Worm (Caenorhabditis elegans) whole organism, L1 larva: ENCODE data around the gene F37A8.1.

Source experiments
- C04F5.9 ChIP-seq: sonication (generic microtip); optimal IDR thresholded peaks from 2 replicates; lab custom pipeline; 2016; ENCODE audit warnings: missing genetic modification characterization, missing compliant biosample characterization
- aly-2 ChIP-seq: fragments of 150-350 bp; optimal IDR thresholded peaks from 2 replicates; lab custom pipeline; 2014; ENCODE audit warnings: missing biosample characterization, missing genetic modification characterization
- ama-1 ChIP-seq: fragments of 150-350 bp; optimal IDR thresholded peaks from 2 replicates; lab custom pipeline; 2014
- blmp-1 ChIP-seq: fragments of 150-350 bp; optimal IDR thresholded peaks from 2 replicates; lab custom pipeline; 2014; ENCODE audit warnings: missing biosample characterization, missing genetic modification characterization
- ceh-63 ChIP-seq: fragments of 200-800 bp; sonication (Bioruptor generic); optimal IDR thresholded peaks from 2 replicates; lab custom pipeline; 2018; ENCODE audit warnings: mild to moderate bottlenecking, missing genetic modification characterization, missing compliant biosample characterization
- ceh-90 ChIP-seq: sonication (generic microtip); optimal IDR thresholded peaks from 2 replicates; lab custom pipeline; 2016; ENCODE audit warnings: missing genetic modification characterization, missing compliant biosample characterization
- efl-1 ChIP-seq, 4 experiments: fragments of 150-350 bp; optimal IDR thresholded peaks in 3 of 4; peaks in 1 of 4; 1 replicate in 1 of 4; 2 replicates in 3 of 4; lab custom pipeline; 2014; ENCODE audit warnings: missing biosample characterization in 2 of 4, missing genetic modification characterization in 2 of 4, missing genetic modification reagents in 2 of 4
- efl-3 ChIP-seq: fragments of 200-800 bp; sonication (Bioruptor generic); optimal IDR thresholded peaks from 2 replicates; lab custom pipeline; 2018; ENCODE audit warnings: mild to moderate bottlenecking, missing genetic modification characterization, missing compliant biosample characterization
- elt-2 ChIP-seq: sonication (generic microtip); optimal IDR thresholded peaks from 2 replicates; lab custom pipeline; 2016; ENCODE audit warnings: missing genetic modification characterization, mild to moderate bottlenecking, inconsistent platforms, missing compliant biosample characterization, missing genetic modification reagents
- fkh-10 ChIP-seq: sonication (generic microtip); optimal IDR thresholded peaks from 2 replicates; lab custom pipeline; 2017; ENCODE audit warnings: missing biosample characterization, missing genetic modification reagents, missing genetic modification characterization
- fkh-8 ChIP-seq: sonication (generic microtip); optimal IDR thresholded peaks from 2 replicates; lab custom pipeline; 2016; ENCODE audit warnings: mild to moderate bottlenecking, missing genetic modification characterization, missing compliant biosample characterization
- fos-1 ChIP-seq: fragments of 150-350 bp; optimal IDR thresholded peaks from 2 replicates; lab custom pipeline; 2014; ENCODE audit warnings: missing biosample characterization, missing genetic modification characterization
- grh-1 ChIP-seq: fragments of 200-800 bp; sonication (Bioruptor generic); IDR thresholded peaks from 2 replicates; pipeline ENCODE4 v1.3.6; 2022; ENCODE audit warnings: missing genetic modification reagents, missing genetic modification characterization, missing compliant biosample characterization
- hlh-4 ChIP-seq: sonication (generic microtip); optimal IDR thresholded peaks from 2 replicates; lab custom pipeline; 2016; ENCODE audit warnings: mild to moderate bottlenecking, missing genetic modification characterization, missing compliant biosample characterization
- hpl-2 ChIP-seq: fragments of 150-350 bp; optimal IDR thresholded peaks from 2 replicates; lab custom pipeline; 2014; ENCODE audit warnings: missing biosample characterization, missing genetic modification reagents, missing genetic modification characterization
- irx-1 ChIP-seq: sonication (generic microtip); optimal IDR thresholded peaks from 2 replicates; lab custom pipeline; 2016; ENCODE audit warnings: missing genetic modification characterization, missing compliant biosample characterization
- jun-1 ChIP-seq: fragments of 150-350 bp; optimal IDR thresholded peaks from 2 replicates; lab custom pipeline; 2014; ENCODE audit warnings: missing biosample characterization, missing genetic modification reagents, missing genetic modification characterization
- lin-13 ChIP-seq: fragments of 150-350 bp; optimal IDR thresholded peaks from 2 replicates; lab custom pipeline; 2014; ENCODE audit warnings: missing biosample characterization, missing genetic modification reagents, missing genetic modification characterization
- lin-14 ChIP-seq: fragments of 200-800 bp; sonication (Bioruptor generic); optimal IDR thresholded peaks from 2 replicates; lab custom pipeline; 2018; ENCODE audit warnings: mild to moderate bottlenecking, missing genetic modification characterization, moderate library complexity, missing compliant biosample characterization
- lin-35 ChIP-seq, 2 experiments: fragments of 150-350 bp; optimal IDR thresholded peaks; 2 replicates each; lab custom pipeline; 2014; ENCODE audit warnings: missing biosample characterization in 2 of 2, missing genetic modification characterization in 2 of 2, missing genetic modification reagents in 2 of 2
- lir-3 ChIP-seq: sonication (generic microtip); optimal IDR thresholded peaks from 2 replicates; lab custom pipeline; 2016; ENCODE audit warnings: mild to moderate bottlenecking, missing genetic modification characterization, moderate library complexity, missing compliant biosample characterization; ENCODE audit not compliant: poor library complexity
- lsy-2 ChIP-seq, 2 experiments: fragments of 150-350 bp; optimal IDR thresholded peaks; 2 replicates each; lab custom pipeline; 2014; ENCODE audit warnings: missing biosample characterization in 2 of 2, missing genetic modification characterization in 2 of 2
- mdl-1 ChIP-seq, 2 experiments: fragments of 150-350 bp; optimal IDR thresholded peaks; 2 replicates each; lab custom pipeline; 2014 to 2017; ENCODE audit warnings: missing biosample characterization in 2 of 2, missing genetic modification characterization in 2 of 2, inconsistent platforms in 1 of 2
- mef-2 ChIP-seq: fragments of 150-350 bp; optimal IDR thresholded peaks from 2 replicates; lab custom pipeline; 2014; ENCODE audit warnings: missing biosample characterization, missing genetic modification characterization
- mep-1 ChIP-seq: fragments of 150-350 bp; optimal IDR thresholded peaks from 2 replicates; lab custom pipeline; 2014; ENCODE audit warnings: missing biosample characterization, missing genetic modification characterization
- nhr-11 ChIP-seq: fragments of 150-350 bp; optimal IDR thresholded peaks from 2 replicates; lab custom pipeline; 2014; ENCODE audit warnings: missing biosample characterization, missing genetic modification characterization
- nhr-20 ChIP-seq: sonication (generic microtip); optimal IDR thresholded peaks from 2 replicates; lab custom pipeline; 2016; ENCODE audit warnings: mild to moderate bottlenecking, missing genetic modification characterization, missing compliant biosample characterization
- nhr-47 ChIP-seq: sonication (generic microtip); optimal IDR thresholded peaks from 2 replicates; lab custom pipeline; 2016; ENCODE audit warnings: mild to moderate bottlenecking, missing genetic modification characterization, moderate library complexity, missing compliant biosample characterization
- nhr-71 ChIP-seq: sonication (generic microtip); optimal IDR thresholded peaks from 2 replicates; lab custom pipeline; 2016; ENCODE audit warnings: mild to moderate bottlenecking, missing genetic modification characterization, moderate library complexity, missing compliant biosample characterization
- nhr-76 ChIP-seq: sonication (generic microtip); optimal IDR thresholded peaks from 2 replicates; lab custom pipeline; 2017; ENCODE audit warnings: missing biosample characterization, missing genetic modification characterization
- nhr-77 ChIP-seq: fragments of 150-350 bp; optimal IDR thresholded peaks from 2 replicates; lab custom pipeline; 2014; ENCODE audit warnings: missing biosample characterization, missing genetic modification characterization
- pag-3 ChIP-seq: sonication (generic microtip); optimal IDR thresholded peaks from 2 replicates; lab custom pipeline; 2017; ENCODE audit warnings: missing genetic modification characterization, mild to moderate bottlenecking, missing compliant biosample characterization, antibody characterized with exemption, borderline replicate concordance; ENCODE audit not compliant: insufficient read depth
- skn-1 ChIP-seq: fragments of 150-350 bp; optimal IDR thresholded peaks from 2 replicates; lab custom pipeline; 2014; ENCODE audit warnings: missing biosample characterization, missing genetic modification characterization
- snpc-4 ChIP-seq: fragments of 150-350 bp; optimal IDR thresholded peaks from 2 replicates; lab custom pipeline; 2014; ENCODE audit warnings: missing biosample characterization, missing genetic modification characterization
- sox-4 ChIP-seq: sonication (generic microtip); optimal IDR thresholded peaks from 2 replicates; lab custom pipeline; 2016; ENCODE audit warnings: missing genetic modification characterization, missing compliant biosample characterization
- sptf-1 ChIP-seq: fragments of 150-350 bp; optimal IDR thresholded peaks from 2 replicates; lab custom pipeline; 2014; ENCODE audit warnings: missing biosample characterization, missing genetic modification characterization
- sup-37 ChIP-seq: fragments of 200-800 bp; sonication (Bioruptor generic); optimal IDR thresholded peaks from 2 replicates; lab custom pipeline; 2018; ENCODE audit warnings: mild to moderate bottlenecking, missing genetic modification characterization, missing compliant biosample characterization
- tbx-2 ChIP-seq: sonication (generic microtip); optimal IDR thresholded peaks from 2 replicates; lab custom pipeline; 2016; ENCODE audit warnings: missing genetic modification characterization, missing compliant biosample characterization
- unc-130 ChIP-seq: fragments of 150-350 bp; optimal IDR thresholded peaks from 2 replicates; lab custom pipeline; 2017; ENCODE audit warnings: missing biosample characterization, missing genetic modification characterization, inconsistent platforms
- unc-62 ChIP-seq: fragments of 150-350 bp; optimal IDR thresholded peaks from 2 replicates; lab custom pipeline; 2014; ENCODE audit warnings: missing biosample characterization, missing genetic modification reagents, missing genetic modification characterization
- unc-86 ChIP-seq: sonication (generic microtip); optimal IDR thresholded peaks from 2 replicates; lab custom pipeline; 2016; ENCODE audit warnings: missing genetic modification characterization, missing compliant biosample characterization
- unc-98 ChIP-seq: fragments of 200-800 bp; sonication (Bioruptor generic); IDR thresholded peaks from 2 replicates; pipeline ENCODE4 v1.3.6; 2022; ENCODE audit warnings: missing genetic modification characterization, missing compliant biosample characterization
- vab-15 ChIP-seq: sonication (generic microtip); optimal IDR thresholded peaks from 2 replicates; lab custom pipeline; 2017; ENCODE audit warnings: missing genotype, mild to moderate bottlenecking, missing genetic modification characterization, missing compliant biosample characterization
- xbp-1 ChIP-seq: sonication (generic microtip); optimal IDR thresholded peaks from 2 replicates; lab custom pipeline; 2016; ENCODE audit warnings: missing genetic modification characterization, missing compliant biosample characterization
- ztf-11 ChIP-seq, 2 experiments: sonication (generic microtip); optimal IDR thresholded peaks; 2 replicates each; lab custom pipeline; 2016 to 2017; ENCODE audit warnings: missing genetic modification characterization in 2 of 2, missing biosample characterization in 1 of 2, missing compliant biosample characterization in 1 of 2

The F37A8.1 gene

DNA sequence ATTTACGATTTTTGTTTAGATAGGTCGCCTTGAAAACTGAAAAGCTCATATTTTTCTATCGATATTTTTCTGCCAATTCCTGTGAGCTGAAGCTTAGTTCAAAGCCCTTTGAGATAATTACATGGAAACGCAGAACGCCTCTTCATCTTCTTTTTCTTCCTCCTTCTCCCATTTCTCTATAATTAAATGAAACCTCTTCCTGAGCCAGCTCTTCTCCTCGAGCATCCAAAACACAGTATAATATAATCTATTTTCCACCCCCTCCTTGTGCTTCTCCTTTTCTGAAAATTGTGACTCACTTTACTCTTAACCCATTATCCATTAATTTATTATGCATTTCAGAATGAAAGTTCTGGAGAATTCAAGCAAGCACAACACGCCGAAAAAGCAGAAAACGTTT, 28.1 kb downstream of the F37A8.1 start, which contains the start of gene F37A8.5:
Gene F37A8.5 (plus strand): TSS at position 332 of the 400 bp plus-strand sequence.
- TF ChIP-seq sox-4 (tag; lab: Kevin White, UChicago) (no peak), nhr-71 (peak; percentile 15), elt-2 (tag; lab: Kevin White, UChicago) (no peak), ceh-63 (GFP tag; lab: Kevin White, UChicago) (no peak), nhr-77 (no peak)

DNA sequence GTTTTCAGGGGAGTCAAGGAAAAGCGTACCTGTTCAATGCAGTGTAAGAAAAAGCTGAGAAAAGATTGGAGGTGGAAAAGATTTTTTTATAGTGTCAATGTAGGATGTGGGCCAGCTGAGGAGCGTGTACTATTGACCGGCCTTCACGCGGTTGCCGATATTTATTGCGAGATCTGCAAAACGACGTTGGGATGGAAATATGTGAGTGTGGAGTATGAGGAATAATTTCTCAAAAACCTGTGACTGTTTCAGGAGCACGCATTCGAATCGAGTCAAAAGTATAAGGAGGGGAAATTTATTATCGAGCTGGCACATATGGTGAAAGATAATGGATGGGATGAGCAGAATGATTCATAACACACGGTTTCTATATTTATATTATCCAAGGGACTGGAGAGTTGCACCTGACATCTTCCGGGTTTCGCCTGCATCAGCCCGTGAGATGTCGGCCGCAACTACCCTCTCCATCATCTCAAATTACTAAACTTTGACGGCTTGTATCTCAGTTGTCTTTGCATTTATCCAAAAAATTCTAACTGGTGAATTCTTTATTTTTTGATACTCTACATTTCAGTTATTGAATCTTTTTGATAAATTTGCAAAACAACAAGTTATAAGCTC, 29.0 kb downstream of the F37A8.1 start:
- TF ChIP-seq sox-4 (tag; lab: Kevin White, UChicago): no peak
- TF ChIP-seq tbx-2 (tag; lab: Kevin White, UChicago): peak; percentile 6
- TF ChIP-seq mef-2: no peak
- no peak for TF ChIP-seq nhr-76 (tag; lab: Kevin White, UChicago)
- no peak for TF ChIP-seq lsy-2 (tag; optimal IDR thresholded peaks at IDR 0.05; lab: Kevin White, UChicago)
- TF ChIP-seq fkh-10 (GFP tag; lab: Kevin White, UChicago): no peak
- no peak for TF ChIP-seq unc-86
- TF ChIP-seq grh-1 (GFP tag; lab: Robert Waterston, UW): no peak
- no peak for TF ChIP-seq mep-1
- TF ChIP-seq fkh-8: no peak
- peak; percentile 41 for TF ChIP-seq ama-1 (lab: Kevin White, UChicago)
- TF ChIP-seq snpc-4 (tag; lab: Kevin White, UChicago): peak; percentile 81
- no peak for TF ChIP-seq lir-3
- TF ChIP-seq lin-13 (GFP tag; lab: Kevin White, UChicago): peak; percentile 41
- TF ChIP-seq ztf-11 (tag; optimal IDR thresholded peaks at IDR 0.05; lab: Kevin White, UChicago): peak in 1 of 2 experiments; percentile 73
- TF ChIP-seq sup-37 (GFP tag; lab: Kevin White, UChicago): no peak
- no peak for TF ChIP-seq ceh-90 (tag; lab: Kevin White, UChicago)
- TF ChIP-seq lin-35 (GFP tag; optimal IDR thresholded peaks at IDR 0.05; lab: Kevin White, UChicago): no peak
- no peak for TF ChIP-seq xbp-1 (tag; lab: Kevin White, UChicago)
- no peak for TF ChIP-seq skn-1
- TF ChIP-seq C04F5.9: no peak
- no peak for TF ChIP-seq nhr-47 (tag; lab: Kevin White, UChicago)

DNA sequence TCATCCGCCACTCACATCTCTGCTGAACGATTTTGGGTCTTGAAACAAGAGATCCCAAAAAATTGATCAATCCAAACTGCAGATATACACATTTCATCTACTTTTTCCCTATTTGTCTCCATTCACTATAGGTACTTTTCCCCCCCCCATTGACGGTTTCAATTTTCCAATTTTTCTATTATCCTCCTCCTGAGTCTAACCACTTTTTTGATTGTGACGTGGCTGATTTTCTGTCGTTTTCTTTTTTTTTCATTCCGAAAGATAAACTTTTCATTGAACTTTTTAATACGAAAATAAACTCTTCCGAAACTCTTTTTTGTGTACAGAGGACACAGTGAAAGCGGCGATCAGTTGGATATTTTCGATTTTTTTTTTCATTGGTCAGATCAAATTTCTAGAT, 29.6 kb downstream of the F37A8.1 start:
- TF ChIP-seq nhr-47 (tag; lab: Kevin White, UChicago) (no peak), fkh-8 (no peak), hpl-2 (no peak), nhr-11 (tag; lab: Kevin White, UChicago) (no peak), grh-1 (GFP tag; lab: Robert Waterston, UW) (no peak), vab-15 (tag; lab: Kevin White, UChicago) (no peak), unc-130 (tag; lab: Kevin White, UChicago) (no peak), irx-1 (tag; lab: Kevin White, UChicago) (no peak)

DNA sequence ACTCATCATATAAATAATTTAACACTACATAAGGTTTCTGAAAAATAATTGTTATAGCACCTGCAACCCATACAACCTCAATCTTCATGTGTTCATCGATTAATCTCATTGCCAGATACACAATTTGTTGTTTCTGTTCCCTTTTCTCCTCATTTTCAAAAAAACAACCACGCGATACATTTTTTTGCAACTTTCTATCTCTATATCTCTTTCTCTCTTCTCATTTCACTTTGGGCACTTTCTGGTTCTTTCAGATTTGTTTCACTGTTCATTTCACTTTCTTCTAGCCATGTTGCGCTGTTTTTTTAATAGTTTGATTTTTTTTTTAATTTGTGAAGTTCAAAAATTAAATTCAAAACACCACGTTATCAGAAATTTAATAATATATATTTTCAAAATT, 31.0 kb downstream of the F37A8.1 start:
- TF ChIP-seq hpl-2: no peak
- peak; percentile 53 for TF ChIP-seq blmp-1 (tag; lab: Kevin White, UChicago)
- TF ChIP-seq, all 84 proteins: peak for 1

DNA sequence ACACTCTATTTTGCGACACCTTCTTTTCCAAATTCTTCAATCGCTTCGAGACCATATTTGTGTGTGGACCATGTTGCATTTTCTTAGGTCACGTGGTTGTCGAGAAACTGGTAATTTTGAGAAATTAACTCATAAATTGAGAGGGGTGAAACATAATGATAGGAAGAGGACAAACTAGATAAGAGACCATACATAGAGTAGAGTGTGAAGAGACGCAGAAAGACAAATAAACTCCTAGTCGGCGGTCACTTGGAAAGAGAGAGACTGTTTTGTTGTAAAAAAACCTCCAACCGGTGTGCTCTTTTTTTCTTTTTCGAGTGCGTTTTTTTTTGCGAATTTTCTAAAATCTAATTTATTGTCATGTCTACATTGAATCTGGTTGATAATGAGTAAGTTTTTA, 31.8 kb downstream of the F37A8.1 start, which contains the start of gene R10E9.3:
Gene R10E9.3 (plus strand): TSS at position 235 of the 400 bp plus-strand sequence.
- TF ChIP-seq hlh-4 (tag; lab: Kevin White, UChicago) (no peak), pag-3 (tag; lab: Kevin White, UChicago) (no peak), mdl-1 (tag; optimal IDR thresholded peaks at IDR 0.05; lab: Kevin White, UChicago) (peak in 1 of 2 experiments; percentile 5), lin-14 (GFP tag; lab: Kevin White, UChicago) (no peak), nhr-11 (tag; lab: Kevin White, UChicago) (no peak), fkh-10 (GFP tag; lab: Kevin White, UChicago) (no peak), sptf-1 (tag; lab: Kevin White, UChicago) (no peak), mep-1 (no peak), mef-2 (no peak), lin-35 (GFP tag; optimal IDR thresholded peaks at IDR 0.05; lab: Kevin White, UChicago) (peak in 1 of 2 experiments; percentile 40), nhr-20 (tag; lab: Kevin White, UChicago) (peak; percentile 32), hpl-2 (no peak), fos-1 (no peak), jun-1 (tag; lab: Kevin White, UChicago) (no peak), elt-2 (tag; lab: Kevin White, UChicago) (peak; percentile 10), aly-2 (tag; lab: Kevin White, UChicago) (no peak), efl-3 (GFP tag; lab: Kevin White, UChicago) (no peak), unc-62 (GFP tag; lab: Kevin White, UChicago) (no peak), unc-98 (GFP tag; lab: Robert Waterston, UW) (no peak), efl-1 (optimal IDR thresholded peaks at IDR 0.05; lab: Kevin White, UChicago) (no peak), efl-1 (GFP tag; optimal IDR thresholded peaks at IDR 0.05 in 1 of 2; lab: Kevin White, UChicago) (peak in 1 of 2 experiments; percentile 83)
- TF ChIP-seq, all 84 proteins: peak for 5
